Fruit fly (Drosophila melanogaster): ENCODE data around the gene Strump.

The Strump gene

dm6 chr3L:16160073-16160398 is 38.2 kb downstream of the Strump start (continued):
- no peak for TF ChIP-seq shn (GFP tag; optimal IDR thresholded peaks at IDR 0.05)
- TF ChIP-seq fd3F (GFP tag; optimal IDR thresholded peaks at IDR 0.05) = peak; percentile 33
- TF ChIP-seq bbx (GFP tag; IDR thresholded peaks at IDR 0.05; ENCODE audit: partially characterized antibody) = no peak
- no peak for TF ChIP-seq otp (GFP tag; IDR thresholded peaks at IDR 0.05)
- TF ChIP-seq crc (GFP tag; optimal IDR thresholded peaks at IDR 0.05) = no peak
- no peak for TF ChIP-seq CG12236 (GFP tag; optimal IDR thresholded peaks at IDR 0.05)
- no peak for TF ChIP-seq CG3838 (GFP tag; optimal IDR thresholded peaks at IDR 0.05)
- TF ChIP-seq Hmr (GFP tag; optimal IDR thresholded peaks at IDR 0.05) = peak; percentile 64
- no peak for TF ChIP-seq Dref (GFP tag; IDR thresholded peaks at IDR 0.05)
- no peak for TF ChIP-seq CG10147 (GFP tag; optimal IDR thresholded peaks at IDR 0.05)
- no peak for TF ChIP-seq ATbp (GFP tag; optimal IDR thresholded peaks at IDR 0.05)
- TF ChIP-seq CG15011 (GFP tag; optimal IDR thresholded peaks at IDR 0.05) = no peak
- TF ChIP-seq unpg (GFP tag; optimal IDR thresholded peaks at IDR 0.05) = no peak
- no peak for TF ChIP-seq tap (tag; optimal IDR thresholded peaks at IDR 0.05)
- no peak for TF ChIP-seq Side (GFP tag; optimal IDR thresholded peaks at IDR 0.05)
- TF ChIP-seq Atf-2 (GFP tag; optimal IDR thresholded peaks at IDR 0.05) = no peak
- no peak for TF ChIP-seq Adf1 (GFP tag; IDR thresholded peaks at IDR 0.05)
- no peak for TF ChIP-seq CG11247 (GFP tag; IDR thresholded peaks at IDR 0.05)
- no peak for TF ChIP-seq Poxn (GFP tag; IDR thresholded peaks at IDR 0.05)
- no peak for TF ChIP-seq kah (GFP tag; optimal IDR thresholded peaks at IDR 0.05)
- no peak for TF ChIP-seq ttk (GFP tag; IDR thresholded peaks at IDR 0.05)
- peak; percentile 44; the same call in 1 of the 3 replicates for TF ChIP-seq row (GFP tag; IDR thresholded peaks at IDR 0.05)
- TF ChIP-seq sd (tag; optimal IDR thresholded peaks at IDR 0.05) = no peak
- peak in 1 of 2 experiments; percentile 3 for TF ChIP-seq dpn (GFP tag; optimal IDR thresholded peaks at IDR 0.05)
- TF ChIP-seq CG1792 (GFP tag; optimal IDR thresholded peaks at IDR 0.05) = no peak
- no peak for TF ChIP-seq ind (GFP tag; optimal IDR thresholded peaks at IDR 0.05)
- TF ChIP-seq MTF-1 (GFP tag; optimal IDR thresholded peaks at IDR 0.05; ENCODE audit: borderline replicate concordance) = no peak
- no peak for TF ChIP-seq Dek (tag; optimal IDR thresholded peaks at IDR 0.05)
- no peak for TF ChIP-seq ERR (GFP tag; optimal IDR thresholded peaks at IDR 0.05)
- TF ChIP-seq CG10431 (GFP tag; optimal IDR thresholded peaks at IDR 0.05) = no peak
- no peak for TF ChIP-seq CG11398 (GFP tag; optimal IDR thresholded peaks at IDR 0.05)
- no peak for TF ChIP-seq CG4424 (GFP tag; optimal IDR thresholded peaks at IDR 0.05)
- no peak for TF ChIP-seq yki (optimal IDR thresholded peaks at IDR 0.05)
- no peak for TF ChIP-seq Ptx1 (GFP tag; IDR thresholded peaks at IDR 0.05)
- no peak for TF ChIP-seq nau (GFP tag; optimal IDR thresholded peaks at IDR 0.05)
- peak; percentile 18 for TF ChIP-seq Dip3 (GFP tag; optimal IDR thresholded peaks at IDR 0.05)
- peak; percentile 18 for TF ChIP-seq Hmx (GFP tag; optimal IDR thresholded peaks at IDR 0.05)
- no peak for TF ChIP-seq seq (GFP tag; IDR thresholded peaks at IDR 0.05)
- TF ChIP-seq Ada2b (GFP tag; IDR thresholded peaks at IDR 0.05) = no peak
- no peak for TF ChIP-seq CG10565 (GFP tag; optimal IDR thresholded peaks at IDR 0.05)
- no peak for TF ChIP-seq Sry-β (GFP tag; optimal IDR thresholded peaks at IDR 0.05)
- TF ChIP-seq fu2 (GFP tag; optimal IDR thresholded peaks at IDR 0.05) = no peak
- no peak for TF ChIP-seq CG4820 (GFP tag; optimal IDR thresholded peaks at IDR 0.05)
- peak; percentile 1 for TF ChIP-seq CG15514 (GFP tag; optimal IDR thresholded peaks at IDR 0.05)
- no peak for TF ChIP-seq CG1024 (GFP tag; IDR thresholded peaks at IDR 0.05)
- TF ChIP-seq her (GFP tag; optimal IDR thresholded peaks at IDR 0.05) = no peak
- TF ChIP-seq amos (GFP tag; IDR thresholded peaks at IDR 0.05; ENCODE audit: partially characterized antibody) = no peak
- no peak for TF ChIP-seq az2 (GFP tag; optimal IDR thresholded peaks at IDR 0.05)
- no peak for TF ChIP-seq CG17361 (GFP tag; IDR thresholded peaks at IDR 0.05)
- TF ChIP-seq pita (GFP tag; optimal IDR thresholded peaks at IDR 0.05) = no peak
- peak; percentile 14 for TF ChIP-seq CG9817 (tag; optimal IDR thresholded peaks at IDR 0.05)
- no peak for TF ChIP-seq MBD-R2 (GFP tag; IDR thresholded peaks at IDR 0.05)
- no peak for TF ChIP-seq C15 (GFP tag; IDR thresholded peaks at IDR 0.05)
